Worm (Caenorhabditis elegans): ENCODE data around the gene rnf-121.

The rnf-121 gene

DNA sequence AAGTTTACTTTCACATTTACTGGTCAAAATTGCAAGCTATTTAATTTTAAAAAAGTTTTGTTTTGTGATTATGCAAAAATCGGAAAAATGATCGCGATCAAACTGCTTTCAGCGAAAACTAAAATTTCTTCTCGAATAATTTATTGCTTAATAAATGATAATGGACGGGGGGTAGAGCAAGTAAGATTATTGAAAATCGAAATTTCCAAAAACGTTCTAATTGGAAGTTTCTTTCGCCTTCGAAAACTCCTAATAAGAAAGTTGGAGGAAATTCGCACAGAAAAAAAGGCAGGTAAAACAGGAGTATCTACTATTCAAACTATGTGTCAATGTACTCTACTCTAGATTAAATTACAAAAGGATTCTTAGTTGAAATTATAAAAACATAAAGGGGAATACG lies 1.5 kb upstream of the rnf-121 start (continued):
- peak; percentile 92 for TF ChIP-seq hrde-1 (tag; optimal IDR thresholded peaks at IDR 0.05; ENCODE audit: borderline replicate concordance)
- peak; percentile 83 for TF ChIP-seq mes-4 (tag; optimal IDR thresholded peaks at IDR 0.05)
- no peak for TF ChIP-seq mel-28 (tag; optimal IDR thresholded peaks at IDR 0.05; ENCODE audit: borderline replicate concordance)
- no peak for TF ChIP-seq K11D2.4 (GFP tag; IDR thresholded peaks at IDR 0.05)
- no peak for TF ChIP-seq sea-2 (GFP tag; IDR thresholded peaks at IDR 0.05)
- no peak for TF ChIP-seq cebp-1 (GFP tag; IDR thresholded peaks at IDR 0.05)
- TF ChIP-seq cebp-1 (tag; optimal IDR thresholded peaks at IDR 0.05) = peak; percentile 41
- TF ChIP-seq F10E7.11 (tag; optimal IDR thresholded peaks at IDR 0.05) = peak; percentile 79
- peak; percentile 41 for TF ChIP-seq lsl-1 (GFP tag; optimal IDR thresholded peaks at IDR 0.05)
- no peak for TF ChIP-seq ZK185.1 (tag; optimal IDR thresholded peaks at IDR 0.05; ENCODE audit: poor library complexity, severe bottlenecking)

- TF ChIP-seq lin-35 (GFP tag; optimal IDR thresholded peaks at IDR 0.05) (no peak), bed-1 (GFP tag; IDR thresholded peaks at IDR 0.05) (no peak), attf-5 (GFP tag; optimal IDR thresholded peaks at IDR 0.05) (no peak), nfyb-1 (GFP tag; IDR thresholded peaks at IDR 0.05) (no peak), lin-40 (tag; optimal IDR thresholded peaks at IDR 0.05) (no peak), mxl-1 (tag; optimal IDR thresholded peaks at IDR 0.05) (no peak), ama-1 (optimal IDR thresholded peaks at IDR 0.05) (no peak), ama-1 (GFP tag; optimal IDR thresholded peaks at IDR 0.05) (no peak), madf-10 (tag; optimal IDR thresholded peaks at IDR 0.05) (no peak), unc-130 (GFP tag; optimal IDR thresholded peaks at IDR 0.05) (no peak), sea-2 (GFP tag; IDR thresholded peaks at IDR 0.05) (no peak), snpc-4 (GFP tag; optimal IDR thresholded peaks at IDR 0.05) (no peak), snpc-4 (tag; optimal IDR thresholded peaks at IDR 0.05) (no peak)
These were observed 2.1 kb downstream of the rnf-121 start, which contains the start of gene ccdc-55 for ce11 chrIII:4168665-4169064. Gene ccdc-55 (minus strand): TSS chrIII:4168765.

DNA sequence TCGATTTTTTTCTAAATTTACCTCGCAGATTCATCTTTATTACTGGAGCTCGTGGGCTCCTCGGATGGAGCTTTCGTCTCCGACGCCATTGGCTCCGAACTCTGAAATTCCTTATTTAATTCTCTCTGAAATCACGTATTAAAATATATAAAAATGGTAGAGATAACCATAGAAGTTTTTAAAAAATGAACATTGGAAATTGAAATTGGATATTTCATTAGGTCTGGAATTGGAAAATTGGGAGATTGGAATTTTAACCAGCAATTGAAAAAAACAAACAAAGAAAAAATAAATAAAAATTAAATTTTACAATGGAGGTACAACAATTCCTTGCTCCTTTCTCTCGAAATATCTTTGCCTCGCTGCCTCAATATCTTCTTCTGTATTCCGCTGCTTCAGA lies 4.0 kb downstream of the rnf-121 start, which contains the start of gene rnf-5:
Gene rnf-5 (minus strand): TSS at position 101 of the 400 bp plus-strand sequence.
- TF ChIP-seq ceh-91 (GFP tag; IDR thresholded peaks at IDR 0.05) = no peak
- no peak for TF ChIP-seq madf-3 (GFP tag; IDR thresholded peaks at IDR 0.05)
- no peak for TF ChIP-seq madf-6 (GFP tag; IDR thresholded peaks at IDR 0.05)
- TF ChIP-seq cebp-2 (GFP tag; IDR thresholded peaks at IDR 0.05) = no peak
- TF ChIP-seq attf-5 (GFP tag; optimal IDR thresholded peaks at IDR 0.05) = no peak
- no peak for TF ChIP-seq B0261.1 (tag; optimal IDR thresholded peaks at IDR 0.05)
- TF ChIP-seq nfya-1 (tag; optimal IDR thresholded peaks at IDR 0.05; ENCODE audit: borderline replicate concordance, insufficient read depth) = no peak
- TF ChIP-seq C06A6.2 (GFP tag; conservative IDR thresholded peaks at IDR 0.05) = no peak
- TF ChIP-seq Y53F4B.3 (GFP tag; IDR thresholded peaks at IDR 0.05) = no peak
- no peak for TF ChIP-seq sdz-38 (tag; optimal IDR thresholded peaks at IDR 0.05)
- no peak for TF ChIP-seq nhr-90 (tag; optimal IDR thresholded peaks at IDR 0.05)
- no peak for TF ChIP-seq unc-130 (GFP tag; optimal IDR thresholded peaks at IDR 0.05)
- TF ChIP-seq athp-1 (tag; optimal IDR thresholded peaks at IDR 0.05) = no peak
- no peak for TF ChIP-seq lir-1 (GFP tag; conservative IDR thresholded peaks at IDR 0.05)
- TF ChIP-seq fkh-3 (tag; optimal IDR thresholded peaks at IDR 0.05) = no peak
- no peak for TF ChIP-seq F22D6.2 (tag; optimal IDR thresholded peaks at IDR 0.05)
- TF ChIP-seq tbp1 (GFP tag; optimal IDR thresholded peaks at IDR 0.05) = no peak

Measured in whole organism, young adult.